Worm (Caenorhabditis elegans) whole organism, early embryonic: ENCODE data around the gene dhs-28.

Experiments used
- B0310.2 ChIP-seq: sonication (generic microtip); optimal IDR thresholded peaks from 2 replicates; lab custom pipeline; 2016; ENCODE audit warnings: mild to moderate bottlenecking, missing genetic modification characterization, missing compliant biosample characterization
- F13C5.2 ChIP-seq: sonication (generic microtip); optimal IDR thresholded peaks from 2 replicates; lab custom pipeline; 2017; ENCODE audit warnings: mild to moderate bottlenecking, missing genetic modification characterization, inconsistent platforms, missing compliant biosample characterization
- aly-1 ChIP-seq: sonication (generic microtip); optimal IDR thresholded peaks from 2 replicates; lab custom pipeline; 2016; ENCODE audit warnings: missing genetic modification characterization, missing compliant biosample characterization
- ama-1 ChIP-seq: fragments of 150-350 bp; optimal IDR thresholded peaks from 2 replicates; lab custom pipeline; 2014
- ceh-13 ChIP-seq: fragments of 200-800 bp; sonication (Bioruptor generic); optimal IDR thresholded peaks from 2 replicates; lab custom pipeline; 2018; ENCODE audit warnings: mild to moderate bottlenecking, missing genetic modification characterization, missing compliant biosample characterization
- ceh-36 ChIP-seq: sonication (generic microtip); optimal IDR thresholded peaks from 2 replicates; lab custom pipeline; 2016; ENCODE audit warnings: missing genetic modification characterization, inconsistent platforms, missing compliant biosample characterization
- ets-7 ChIP-seq: sonication (generic microtip); optimal IDR thresholded peaks from 2 replicates; lab custom pipeline; 2016; ENCODE audit warnings: missing genotype, missing genetic modification characterization, missing compliant biosample characterization
- flt-1 ChIP-seq: fragments of 200-800 bp; sonication (Bioruptor generic); IDR thresholded peaks from 2 replicates; pipeline ENCODE4 v1.3.6; 2022; ENCODE audit warnings: missing genetic modification characterization, missing compliant biosample characterization
- hmbx-1 ChIP-seq: sonication (generic microtip); optimal IDR thresholded peaks from 2 replicates; lab custom pipeline; 2016; ENCODE audit warnings: mild to moderate bottlenecking, missing genetic modification characterization, missing compliant biosample characterization
- hmg-4 ChIP-seq: fragments of 200-800 bp; sonication (Bioruptor generic); optimal IDR thresholded peaks from 2 replicates; lab custom pipeline; 2018; ENCODE audit warnings: mild to moderate bottlenecking, missing genetic modification characterization, missing compliant biosample characterization
- hnd-1 ChIP-seq: sonication (generic microtip); optimal IDR thresholded peaks from 2 replicates; lab custom pipeline; 2016; ENCODE audit warnings: missing genetic modification characterization, missing compliant biosample characterization
- pes-1 ChIP-seq: fragments of 200-800 bp; sonication (Bioruptor generic); IDR thresholded peaks from 2 replicates; pipeline ENCODE4 v1.3.6; 2022; ENCODE audit warnings: missing genetic modification reagents, missing genetic modification characterization, missing compliant biosample characterization
- scrt-1 ChIP-seq: fragments of 200-800 bp; sonication (Bioruptor generic); IDR thresholded peaks from 2 replicates; pipeline ENCODE4 v1.3.6; 2022; ENCODE audit warnings: missing genetic modification characterization, missing compliant biosample characterization
- sea-1 ChIP-seq: fragments of 200-800 bp; sonication (Bioruptor generic); conservative IDR thresholded peaks from 2 replicates; pipeline ENCODE4 v1.3.6; 2022; ENCODE audit warnings: missing genetic modification characterization, missing compliant biosample characterization
- tbx-11 ChIP-seq: fragments of 200-800 bp; sonication (Bioruptor generic); IDR thresholded peaks from 2 replicates; pipeline ENCODE4 v1.3.6; 2022; ENCODE audit warnings: missing genetic modification characterization, missing compliant biosample characterization
- tbx-37 ChIP-seq: fragments of 200-800 bp; sonication (Bioruptor generic); conservative IDR thresholded peaks from 2 replicates; pipeline ENCODE4 v1.3.6; 2022; ENCODE audit warnings: missing genetic modification reagents, missing genetic modification characterization, missing compliant biosample characterization
- tra-4 ChIP-seq: sonication (generic microtip); optimal IDR thresholded peaks from 2 replicates; lab custom pipeline; 2017; ENCODE audit warnings: missing genetic modification characterization, missing compliant biosample characterization

dhs-28 gene

DNA sequence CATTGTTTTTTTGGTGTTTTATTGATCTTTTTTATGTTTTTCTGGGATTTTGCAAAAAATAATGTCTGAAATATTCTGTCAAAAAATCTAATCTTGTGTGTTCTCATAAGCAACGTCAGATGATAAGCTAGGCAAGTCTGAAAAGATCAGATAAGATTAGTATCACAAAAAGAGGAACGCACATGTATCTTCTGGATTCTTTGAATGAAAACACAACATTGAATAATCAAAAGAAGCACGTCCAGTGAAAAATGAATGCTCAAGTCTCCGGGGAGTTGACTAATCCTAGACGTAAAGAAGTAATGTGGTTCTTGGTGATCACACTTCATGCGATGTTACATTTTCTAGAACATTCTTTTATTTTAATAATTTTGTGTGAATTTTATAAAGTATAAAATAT is 12.8 kb upstream of the dhs-28 start:
- TF ChIP-seq ceh-36 (tag; lab: Kevin White, UChicago) (no peak), B0310.2 (tag; lab: Kevin White, UChicago) (no peak), ets-7 (no peak)

DNA sequence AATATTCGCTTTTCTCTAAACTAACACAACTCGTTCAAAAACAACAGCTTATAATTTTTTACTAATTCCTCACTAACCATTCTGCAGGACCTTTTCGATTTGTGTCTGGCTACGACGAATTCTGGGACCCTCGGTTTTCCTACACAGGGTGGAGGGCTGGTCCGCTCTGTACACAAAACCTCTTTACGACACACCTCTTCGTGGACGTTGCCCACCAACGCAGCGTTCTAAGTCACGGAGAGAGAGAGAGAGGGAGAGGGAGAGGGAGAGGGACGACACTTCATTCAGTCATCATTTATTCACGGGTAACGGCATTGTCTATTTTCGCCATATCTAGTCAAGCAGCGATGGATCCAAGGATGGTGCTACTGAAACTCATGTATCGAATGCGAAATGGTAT is 11.8 kb upstream of the dhs-28 start, which contains the start of gene atg-2:
atg-2 (plus strand) TSS at position 301 of the 400 bp plus-strand sequence.
- no peak for TF ChIP-seq hmbx-1 (tag; lab: Kevin White, UChicago)
- peak; percentile 62 for TF ChIP-seq hmg-4 (GFP tag; lab: Kevin White, UChicago)
- no peak for TF ChIP-seq ceh-36 (tag; lab: Kevin White, UChicago)

DNA sequence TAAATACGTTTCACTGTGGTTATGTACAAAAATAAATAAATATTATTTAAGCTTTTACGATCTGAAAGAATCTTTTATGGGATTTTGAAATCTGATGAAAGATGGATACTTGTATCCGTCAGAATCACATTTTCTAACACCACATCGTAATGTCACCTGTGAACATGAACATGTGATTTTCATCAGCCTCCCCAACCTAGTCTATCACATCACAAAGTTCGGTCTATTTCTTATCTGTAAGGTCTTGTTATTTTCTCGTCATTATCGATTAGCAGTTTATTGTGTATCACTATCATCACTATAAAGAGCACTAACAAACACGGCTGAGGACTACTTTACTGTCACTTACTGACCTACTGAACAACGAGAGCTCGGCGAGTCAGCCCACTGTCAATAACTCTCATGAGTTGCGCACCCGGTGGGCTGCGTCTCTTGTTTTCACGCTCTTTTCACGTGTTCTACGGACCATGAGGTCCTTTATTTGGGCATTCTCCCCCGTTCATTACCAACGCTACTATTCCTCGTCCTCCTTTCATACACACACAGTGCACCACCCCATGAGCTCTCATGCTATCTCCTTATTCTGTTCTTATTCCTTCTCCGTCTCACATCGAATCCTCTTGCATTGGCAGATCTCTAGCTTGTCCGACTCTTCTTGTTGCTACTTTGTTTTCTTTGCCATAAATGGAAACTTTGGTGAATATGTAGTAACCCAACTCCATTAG is 10.9 kb upstream of the dhs-28 start:
- TF ChIP-seq F13C5.2 (tag; lab: Kevin White, UChicago) (peak; percentile 25), hmg-4 (GFP tag; lab: Kevin White, UChicago) (peak; percentile 56), ets-7 (no peak), tbx-11 (no peak), ama-1 (lab: Kevin White, UChicago) (no peak)

DNA sequence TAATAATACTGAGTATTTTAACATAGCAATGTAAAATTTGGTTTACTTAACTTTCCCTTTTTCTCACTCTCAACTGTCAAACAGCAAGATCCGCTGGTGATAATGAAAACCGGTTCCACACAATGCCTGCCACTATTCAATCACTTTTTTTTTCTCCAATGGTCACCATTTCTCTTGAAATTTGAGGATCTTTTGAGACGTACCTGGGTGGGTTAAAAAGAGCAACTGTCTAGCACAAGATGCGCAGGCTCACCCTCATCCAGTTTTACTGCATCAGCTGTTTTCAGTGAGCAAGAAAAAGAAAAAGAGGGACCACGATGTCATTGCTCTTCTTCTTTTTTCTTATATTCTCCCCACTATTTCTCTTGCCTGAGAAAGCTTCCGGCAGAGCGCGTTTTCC is 10.0 kb upstream of the dhs-28 start:
- TF ChIP-seq scrt-1 (GFP tag; lab: Robert Waterston, UW): no peak
- no peak for TF ChIP-seq hmg-4 (GFP tag; lab: Kevin White, UChicago)
- no peak for TF ChIP-seq B0310.2 (tag; lab: Kevin White, UChicago)
- TF ChIP-seq ama-1 (lab: Kevin White, UChicago): no peak
- TF ChIP-seq flt-1: no peak
- TF ChIP-seq tbx-37 (GFP tag; lab: Robert Waterston, UW): no peak
- no peak for TF ChIP-seq hmbx-1 (tag; lab: Kevin White, UChicago)
- TF ChIP-seq tbx-11: no peak
- TF ChIP-seq F13C5.2 (tag; lab: Kevin White, UChicago): no peak
- no peak for TF ChIP-seq ceh-13 (GFP tag; lab: Kevin White, UChicago)

DNA sequence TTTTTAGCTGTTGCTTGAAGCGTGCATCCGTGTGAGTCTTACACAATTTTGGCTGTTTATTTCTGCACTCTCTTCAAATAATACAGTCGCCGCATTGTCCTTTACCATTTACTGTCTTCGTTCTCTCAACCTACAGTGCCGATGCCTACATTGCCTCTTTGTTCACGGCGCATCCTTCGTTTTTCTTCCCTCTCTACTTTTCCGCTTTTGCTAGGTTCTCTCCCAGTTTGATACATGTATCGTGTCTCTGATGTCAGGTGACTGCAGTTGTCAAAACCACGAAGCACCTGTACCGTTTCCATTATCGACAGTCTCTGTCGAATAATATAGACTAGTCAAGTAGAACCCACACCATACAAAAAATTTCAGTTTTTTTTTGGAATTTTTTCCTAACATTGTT is 9.6 kb upstream of the dhs-28 start:
- TF ChIP-seq hnd-1: no peak
- TF ChIP-seq hmg-4 (GFP tag; lab: Kevin White, UChicago): no peak
- no peak for TF ChIP-seq tbx-11
- no peak for TF ChIP-seq F13C5.2 (tag; lab: Kevin White, UChicago)
- no peak for TF ChIP-seq ceh-36 (tag; lab: Kevin White, UChicago)
- TF ChIP-seq scrt-1 (GFP tag; lab: Robert Waterston, UW): no peak
- TF ChIP-seq aly-1 (tag; lab: Kevin White, UChicago): no peak
- no peak for TF ChIP-seq flt-1
- TF ChIP-seq ets-7: no peak
- no peak for TF ChIP-seq sea-1
- no peak for TF ChIP-seq pes-1
- no peak for TF ChIP-seq ceh-13 (GFP tag; lab: Kevin White, UChicago)
- TF ChIP-seq B0310.2 (tag; lab: Kevin White, UChicago): no peak
- TF ChIP-seq ama-1 (lab: Kevin White, UChicago): no peak
- TF ChIP-seq tra-4 (tag; lab: Kevin White, UChicago): no peak
- no peak for TF ChIP-seq hmbx-1 (tag; lab: Kevin White, UChicago)
- TF ChIP-seq tbx-37 (GFP tag; lab: Robert Waterston, UW): no peak

DNA sequence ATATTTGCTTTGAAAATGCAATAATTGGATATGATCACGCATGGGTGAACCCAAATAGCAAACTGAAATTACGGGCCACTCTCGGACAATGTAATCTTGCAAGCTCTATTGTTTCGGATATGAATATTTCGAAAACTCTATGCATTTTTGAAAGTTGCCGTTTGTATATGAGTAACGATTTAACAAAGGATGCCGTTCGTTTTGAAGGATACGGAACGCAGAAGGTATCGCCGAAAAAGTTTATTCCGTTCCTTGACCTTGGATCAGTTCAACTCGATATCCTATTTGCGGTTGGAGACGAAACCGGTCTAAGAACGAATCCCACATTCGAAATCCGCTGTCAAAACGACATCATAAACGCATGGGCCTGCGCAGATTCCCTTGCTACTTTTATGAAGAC is 5.2 kb upstream of the dhs-28 start:
- no peak for TF ChIP-seq ama-1 (lab: Kevin White, UChicago)
- TF ChIP-seq hmg-4 (GFP tag; lab: Kevin White, UChicago): no peak
- TF ChIP-seq sea-1: no peak
- TF ChIP-seq tbx-11: no peak
- no peak for TF ChIP-seq tra-4 (tag; lab: Kevin White, UChicago)
- TF ChIP-seq scrt-1 (GFP tag; lab: Robert Waterston, UW): no peak
- no peak for TF ChIP-seq ceh-13 (GFP tag; lab: Kevin White, UChicago)
- no peak for TF ChIP-seq pes-1
- TF ChIP-seq B0310.2 (tag; lab: Kevin White, UChicago): no peak
- no peak for TF ChIP-seq aly-1 (tag; lab: Kevin White, UChicago)

DNA sequence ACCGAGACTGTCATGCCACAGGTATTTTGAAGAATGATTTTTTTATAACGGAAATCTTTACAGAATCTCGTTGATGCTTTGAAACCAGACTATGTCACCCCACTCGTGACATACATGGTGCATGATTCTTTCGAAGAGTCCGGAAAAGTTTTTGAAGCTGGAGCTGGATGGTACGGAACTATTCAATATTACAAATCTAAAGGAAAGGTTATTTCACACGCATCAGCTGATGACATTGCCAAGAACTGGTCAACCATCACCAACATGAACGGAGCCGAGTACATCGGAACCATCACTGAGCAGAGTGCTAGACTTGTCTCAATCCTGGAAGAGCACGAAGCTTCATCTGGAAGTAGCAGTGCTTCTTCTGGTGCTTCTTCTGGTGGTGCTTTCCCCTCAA is 897 bp downstream of the dhs-28 start:
- TF ChIP-seq tbx-11 (no peak), F13C5.2 (tag; lab: Kevin White, UChicago) (no peak), sea-1 (no peak), flt-1 (no peak), aly-1 (tag; lab: Kevin White, UChicago) (no peak), tra-4 (tag; lab: Kevin White, UChicago) (no peak), ama-1 (lab: Kevin White, UChicago) (no peak), ceh-36 (tag; lab: Kevin White, UChicago) (no peak), B0310.2 (tag; lab: Kevin White, UChicago) (no peak), hmbx-1 (tag; lab: Kevin White, UChicago) (no peak), scrt-1 (GFP tag; lab: Robert Waterston, UW) (no peak), tbx-37 (GFP tag; lab: Robert Waterston, UW) (no peak), hnd-1 (no peak), pes-1 (no peak), ets-7 (no peak), hmg-4 (GFP tag; lab: Kevin White, UChicago) (no peak)

DNA sequence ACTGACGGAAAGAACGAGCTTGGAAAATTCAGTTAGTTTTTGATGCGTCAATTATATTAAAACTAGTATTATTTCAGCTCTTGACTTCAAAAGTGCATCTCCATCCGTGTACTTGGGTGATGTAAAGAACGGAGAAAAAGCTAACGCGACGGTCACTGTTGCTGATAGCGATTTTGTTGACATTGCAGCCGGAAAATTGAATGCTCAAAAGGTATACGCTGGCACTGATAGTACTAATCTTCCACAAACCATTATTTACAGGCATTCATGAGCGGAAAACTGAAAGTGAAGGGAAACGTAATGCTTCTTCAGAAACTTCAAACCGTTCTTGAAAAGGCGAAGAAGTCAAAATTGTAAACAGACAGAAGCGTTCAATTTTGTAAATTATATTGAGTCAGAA is 1.4 kb downstream of the dhs-28 start:
- no peak for TF ChIP-seq ama-1 (lab: Kevin White, UChicago)
- no peak for TF ChIP-seq B0310.2 (tag; lab: Kevin White, UChicago)
- TF ChIP-seq F13C5.2 (tag; lab: Kevin White, UChicago): no peak
- TF ChIP-seq tra-4 (tag; lab: Kevin White, UChicago): no peak
- no peak for TF ChIP-seq ets-7
- no peak for TF ChIP-seq hnd-1
- TF ChIP-seq ceh-13 (GFP tag; lab: Kevin White, UChicago): no peak
- no peak for TF ChIP-seq flt-1
- TF ChIP-seq hmbx-1 (tag; lab: Kevin White, UChicago): no peak
- no peak for TF ChIP-seq scrt-1 (GFP tag; lab: Robert Waterston, UW)
- no peak for TF ChIP-seq aly-1 (tag; lab: Kevin White, UChicago)
- no peak for TF ChIP-seq pes-1
- no peak for TF ChIP-seq hmg-4 (GFP tag; lab: Kevin White, UChicago)
